Worm (Caenorhabditis elegans): ENCODE data around the gene fbxa-167.

fbxa-167 gene

ce11 chrII:13609655-13610054 is 31.6 kb upstream of the fbxa-167 start, which contains the start of gene gst-20 (continued):
- TF ChIP-seq ceh-82 (tag; optimal IDR thresholded peaks at IDR 0.05) (no peak), tra-1 (GFP tag; IDR thresholded peaks at IDR 0.05) (no peak), mdl-1 (tag; optimal IDR thresholded peaks at IDR 0.05) (peak in 1 of 2 experiments; percentile 85), ZK546.5 (tag; optimal IDR thresholded peaks at IDR 0.05) (no peak), lim-7 (GFP tag; IDR thresholded peaks at IDR 0.05) (no peak), ceh-20 (GFP tag; IDR thresholded peaks at IDR 0.05) (no peak), ceh-62 (tag; optimal IDR thresholded peaks at IDR 0.05) (no peak), egl-43 (GFP tag; IDR thresholded peaks at IDR 0.05) (no peak), ceh-28 (tag; optimal IDR thresholded peaks at IDR 0.05) (no peak), cey-2 (tag; optimal IDR thresholded peaks at IDR 0.05; ENCODE audit: borderline replicate concordance, insufficient read depth) (no peak), D1046.2 (GFP tag; IDR thresholded peaks at IDR 0.05) (no peak), pqm-1 (tag; optimal IDR thresholded peaks at IDR 0.05) (peak; percentile 62), spr-3 (GFP tag; optimal IDR thresholded peaks at IDR 0.05) (no peak), lsy-2 (tag; optimal IDR thresholded peaks at IDR 0.05) (peak in 1 of 2 experiments; percentile 18), nhr-77 (tag; optimal IDR thresholded peaks at IDR 0.05) (peak; percentile 82), hlh-30 (tag; optimal IDR thresholded peaks at IDR 0.05; ENCODE audit: insufficient read depth) (peak; percentile 82), dmd-6 (GFP tag; IDR thresholded peaks at IDR 0.05) (peak; percentile 79), nhr-237 (tag; optimal IDR thresholded peaks at IDR 0.05) (no peak), nhr-111 (GFP tag; optimal IDR thresholded peaks at IDR 0.05) (no peak), gei-8 (GFP tag; optimal IDR thresholded peaks at IDR 0.05) (no peak), daf-19 (GFP tag; conservative IDR thresholded peaks at IDR 0.05) (no peak), daf-16 (GFP tag; optimal IDR thresholded peaks at IDR 0.05) (no peak), daf-16 (tag; optimal IDR thresholded peaks at IDR 0.05) (peak; percentile 84), nhr-102 (tag; optimal IDR thresholded peaks at IDR 0.05) (peak; percentile 50), jun-1 (tag; optimal IDR thresholded peaks at IDR 0.05) (no peak), aly-2 (tag; optimal IDR thresholded peaks at IDR 0.05) (no peak), egl-27 (tag; optimal IDR thresholded peaks at IDR 0.05) (no peak), F49E8.2 (tag; optimal IDR thresholded peaks at IDR 0.05; ENCODE audit: borderline replicate concordance) (no peak), F26F4.8 (GFP tag; conservative IDR thresholded peaks at IDR 0.05) (no peak), ama-1 (optimal IDR thresholded peaks at IDR 0.05) (no peak), unc-130 (GFP tag; optimal IDR thresholded peaks at IDR 0.05) (no peak), hif-1 (tag; optimal IDR thresholded peaks at IDR 0.05) (no peak), nhr-11 (tag; optimal IDR thresholded peaks at IDR 0.05) (no peak), lin-15B (tag; optimal IDR thresholded peaks at IDR 0.05) (no peak), Y5F2A.4 (GFP tag; optimal IDR thresholded peaks at IDR 0.05) (no peak), R02D3.7 (tag; optimal IDR thresholded peaks at IDR 0.05) (no peak), ceh-44 (GFP tag; IDR thresholded peaks at IDR 0.05) (no peak), zag-1 (tag; optimal IDR thresholded peaks at IDR 0.05) (no peak), zip-11 (GFP tag; IDR thresholded peaks at IDR 0.05) (no peak)

- TF ChIP-seq daf-16 (GFP tag; optimal IDR thresholded peaks at IDR 0.05), result no peak
- TF ChIP-seq daf-16 (tag; optimal IDR thresholded peaks at IDR 0.05), result peak; percentile 13
- no peak for TF ChIP-seq nhr-102 (tag; optimal IDR thresholded peaks at IDR 0.05)
- TF ChIP-seq tag-97 (GFP tag; IDR thresholded peaks at IDR 0.05), result no peak
Observed at ce11 chrII:13611186-13611585, 30.1 kb upstream of the fbxa-167 start, which contains the start of gene gst-24. Gene gst-24, minus strand, starts transcription at chrII:13611366.

ce11 chrII:13613096-13613495 is 28.2 kb upstream of the fbxa-167 start, which contains the start of gene gst-15:
Gene gst-15, minus strand, starts transcription at chrII:13613196.
- TF ChIP-seq lin-13 (GFP tag; optimal IDR thresholded peaks at IDR 0.05) (no peak), daf-16 (GFP tag; optimal IDR thresholded peaks at IDR 0.05) (no peak), daf-16 (tag; optimal IDR thresholded peaks at IDR 0.05) (no peak), zip-11 (GFP tag; IDR thresholded peaks at IDR 0.05) (no peak), ztf-11 (tag; optimal IDR thresholded peaks at IDR 0.05) (no peak), cey-2 (tag; optimal IDR thresholded peaks at IDR 0.05; ENCODE audit: borderline replicate concordance, insufficient read depth) (no peak), F26F4.8 (GFP tag; conservative IDR thresholded peaks at IDR 0.05) (no peak), lin-29 (GFP tag; IDR thresholded peaks at IDR 0.05) (no peak), mep-1 (tag; optimal IDR thresholded peaks at IDR 0.05) (no peak), nhr-6 (tag; optimal IDR thresholded peaks at IDR 0.05) (no peak), D1046.2 (GFP tag; IDR thresholded peaks at IDR 0.05) (no peak), zfp-3 (GFP tag; conservative IDR thresholded peaks at IDR 0.05) (no peak), nhr-76 (tag; optimal IDR thresholded peaks at IDR 0.05) (no peak), duxl-1 (tag; optimal IDR thresholded peaks at IDR 0.05; ENCODE audit: poor library complexity) (no peak), lir-3 (tag; optimal IDR thresholded peaks at IDR 0.05) (no peak), unc-39 (tag; optimal IDR thresholded peaks at IDR 0.05) (no peak), nhr-11 (tag; optimal IDR thresholded peaks at IDR 0.05) (no peak), Y48G9A.11 (GFP tag; IDR thresholded peaks at IDR 0.05) (no peak)
